Worm (Caenorhabditis elegans): ENCODE measurements around the gene taf-12.
"Not testable (repeated sequence)": the region's sequence is repeated elsewhere in the genome, so short reads cannot be mapped to it uniquely, and the experiment has no call there.

The taf-12 gene

DNA sequence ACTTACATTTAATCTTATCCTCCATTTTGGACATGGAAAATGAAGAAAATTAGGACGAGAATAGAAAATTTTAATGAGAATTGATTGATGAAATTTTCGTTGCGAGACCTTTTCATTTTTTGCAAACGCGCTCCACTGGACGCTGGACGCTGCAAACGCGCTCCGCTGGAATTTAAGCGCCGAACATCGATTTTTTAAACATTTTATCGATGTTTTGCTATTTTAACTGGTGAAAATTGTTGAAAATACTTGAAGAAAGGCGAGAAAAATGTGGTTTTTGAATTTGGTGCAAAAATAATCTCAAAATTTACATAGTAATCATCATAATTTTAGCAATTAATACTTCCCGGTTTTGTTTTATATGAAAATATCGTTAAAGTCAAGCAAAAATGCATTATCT lies 23.9 kb upstream of the taf-12 start, which contains the start of gene Y56A3A.41:
Gene Y56A3A.41, minus strand, starts transcription at position 101 of the 400 bp plus-strand sequence.
- TF ChIP-seq sea-1 (GFP tag; conservative IDR thresholded peaks at IDR 0.05) (no peak), flt-1 (GFP tag; IDR thresholded peaks at IDR 0.05) (no peak), F13C5.2 (tag; optimal IDR thresholded peaks at IDR 0.05) (no peak), scrt-1 (GFP tag; IDR thresholded peaks at IDR 0.05) (no peak), hmg-4 (GFP tag; optimal IDR thresholded peaks at IDR 0.05) (no peak), B0310.2 (tag; optimal IDR thresholded peaks at IDR 0.05) (no peak), ceh-36 (tag; optimal IDR thresholded peaks at IDR 0.05) (no peak), tra-4 (tag; optimal IDR thresholded peaks at IDR 0.05) (no peak), hnd-1 (tag; optimal IDR thresholded peaks at IDR 0.05) (no peak), hmbx-1 (tag; optimal IDR thresholded peaks at IDR 0.05) (no peak), pes-1 (GFP tag; IDR thresholded peaks at IDR 0.05) (no peak), tbx-11 (GFP tag; IDR thresholded peaks at IDR 0.05) (no peak), ceh-13 (GFP tag; optimal IDR thresholded peaks at IDR 0.05) (no peak), ama-1 (optimal IDR thresholded peaks at IDR 0.05) (no peak), tbx-37 (GFP tag; conservative IDR thresholded peaks at IDR 0.05) (no peak), aly-1 (tag; optimal IDR thresholded peaks at IDR 0.05) (no peak), ets-7 (tag; optimal IDR thresholded peaks at IDR 0.05) (no peak)

DNA sequence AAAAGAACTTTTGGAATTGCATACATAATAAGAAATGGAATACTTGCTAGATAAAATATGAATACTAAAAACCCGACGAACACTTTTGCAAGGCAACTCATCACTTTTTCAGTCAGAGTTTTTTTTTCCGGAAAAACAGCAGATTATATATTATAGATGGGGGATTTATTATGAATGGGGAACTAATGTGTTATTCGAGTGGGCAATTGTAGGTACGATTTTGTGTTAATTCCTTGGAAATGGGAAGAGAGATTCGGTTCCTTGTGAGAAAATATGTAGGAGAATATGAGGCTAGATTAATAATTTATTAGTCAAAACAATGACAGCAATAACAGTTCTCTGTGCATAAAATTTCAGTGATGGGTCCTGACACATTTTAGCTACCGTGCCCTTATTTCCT lies 22.3 kb upstream of the taf-12 start, which contains the start of gene faah-5:
Gene faah-5, minus strand, starts transcription at position 101 of the 400 bp plus-strand sequence.
- no peak for TF ChIP-seq pes-1 (GFP tag; IDR thresholded peaks at IDR 0.05)
- TF ChIP-seq hnd-1 (tag; optimal IDR thresholded peaks at IDR 0.05) = no peak

DNA sequence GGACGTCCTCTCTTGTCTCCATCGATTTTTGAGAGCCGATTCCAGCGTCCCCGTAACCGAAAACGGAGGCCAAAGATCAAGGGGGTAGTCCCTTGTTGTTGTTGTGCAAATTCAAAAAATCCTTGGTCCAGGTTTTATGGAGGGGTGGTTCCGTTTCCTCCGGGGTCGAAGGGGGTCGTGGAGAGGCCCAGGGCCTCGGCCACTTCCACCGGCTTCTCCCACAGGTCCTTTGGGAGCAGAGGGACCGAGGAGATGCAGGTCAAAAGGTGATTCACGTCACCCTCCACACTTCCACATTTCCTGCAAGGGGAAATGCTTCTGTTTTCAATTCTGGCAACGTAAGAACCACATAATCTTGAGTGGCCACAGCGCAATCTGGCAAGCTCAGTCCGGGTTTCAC lies 14.6 kb upstream of the taf-12 start, which contains the start of gene fbxb-22:
Gene fbxb-22, minus strand, starts transcription at position 61 of the 400 bp plus-strand sequence.
- TF ChIP-seq tra-4 (tag; optimal IDR thresholded peaks at IDR 0.05); tbx-37 (GFP tag; conservative IDR thresholded peaks at IDR 0.05); hmbx-1 (tag; optimal IDR thresholded peaks at IDR 0.05): not testable (repeated sequence)

DNA sequence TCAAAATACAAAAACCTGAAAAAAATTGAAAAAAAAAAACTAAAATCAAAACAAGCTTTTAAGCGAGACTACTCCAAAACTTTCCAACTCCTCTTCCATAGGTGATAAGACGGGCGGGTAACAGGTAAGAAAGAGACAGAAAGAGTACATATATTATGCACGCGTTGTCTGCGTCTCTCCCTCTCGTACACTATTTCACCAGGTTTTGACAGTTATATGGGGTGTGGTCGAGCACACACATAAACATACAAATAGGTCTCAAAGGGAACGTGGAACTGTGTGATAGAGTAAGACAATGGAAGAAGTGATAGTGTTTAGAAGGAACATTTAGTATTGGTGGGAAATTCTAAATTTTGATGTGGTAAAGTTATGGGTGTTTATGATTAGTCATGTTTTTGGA lies 12.5 kb upstream of the taf-12 start:
- TF ChIP-seq pes-1 (GFP tag; IDR thresholded peaks at IDR 0.05) = no peak
- TF ChIP-seq flt-1 (GFP tag; IDR thresholded peaks at IDR 0.05) = no peak
- TF ChIP-seq B0310.2 (tag; optimal IDR thresholded peaks at IDR 0.05) = no peak
- TF ChIP-seq ets-7 (tag; optimal IDR thresholded peaks at IDR 0.05) = no peak
- no peak for TF ChIP-seq tra-4 (tag; optimal IDR thresholded peaks at IDR 0.05)
- no peak for TF ChIP-seq scrt-1 (GFP tag; IDR thresholded peaks at IDR 0.05)
- no peak for TF ChIP-seq aly-1 (tag; optimal IDR thresholded peaks at IDR 0.05)
- no peak for TF ChIP-seq ama-1 (optimal IDR thresholded peaks at IDR 0.05)
- no peak for TF ChIP-seq F13C5.2 (tag; optimal IDR thresholded peaks at IDR 0.05)
- TF ChIP-seq hnd-1 (tag; optimal IDR thresholded peaks at IDR 0.05) = no peak
- no peak for TF ChIP-seq hmbx-1 (tag; optimal IDR thresholded peaks at IDR 0.05)
- TF ChIP-seq tbx-11 (GFP tag; IDR thresholded peaks at IDR 0.05) = no peak
- no peak for TF ChIP-seq ceh-13 (GFP tag; optimal IDR thresholded peaks at IDR 0.05)
- TF ChIP-seq hmg-4 (GFP tag; optimal IDR thresholded peaks at IDR 0.05) = no peak
- TF ChIP-seq sea-1 (GFP tag; conservative IDR thresholded peaks at IDR 0.05) = no peak
- TF ChIP-seq ceh-36 (tag; optimal IDR thresholded peaks at IDR 0.05) = no peak
- TF ChIP-seq tbx-37 (GFP tag; conservative IDR thresholded peaks at IDR 0.05) = no peak

DNA sequence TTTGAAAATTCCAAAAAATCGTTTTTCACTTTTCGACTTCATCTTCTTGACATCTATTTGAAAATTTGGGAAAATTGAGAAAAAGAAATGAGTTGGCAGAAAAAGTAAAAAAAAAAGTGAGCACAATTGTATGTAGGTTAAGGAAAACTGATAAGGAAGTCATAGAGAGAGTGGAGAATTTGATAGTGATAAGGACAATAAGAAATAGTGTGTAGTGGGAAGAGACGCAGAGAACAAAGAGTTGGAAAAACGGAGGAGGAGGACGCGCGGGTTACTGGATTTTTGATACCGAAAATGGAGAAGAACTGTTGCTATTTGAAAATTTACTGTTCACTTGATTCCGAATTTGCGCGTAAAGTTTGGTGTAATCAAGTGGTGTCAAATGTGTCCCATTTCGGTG lies 9.7 kb upstream of the taf-12 start, which contains the start of gene Y56A3A.6:
Gene Y56A3A.6, minus strand, starts transcription at position 53 of the 400 bp plus-strand sequence.
- TF ChIP-seq tbx-11 (GFP tag; IDR thresholded peaks at IDR 0.05) = no peak
- TF ChIP-seq F13C5.2 (tag; optimal IDR thresholded peaks at IDR 0.05) = no peak
- TF ChIP-seq ets-7 (tag; optimal IDR thresholded peaks at IDR 0.05) = no peak
- TF ChIP-seq B0310.2 (tag; optimal IDR thresholded peaks at IDR 0.05) = no peak
- TF ChIP-seq pes-1 (GFP tag; IDR thresholded peaks at IDR 0.05) = no peak
- TF ChIP-seq ceh-13 (GFP tag; optimal IDR thresholded peaks at IDR 0.05) = no peak
- no peak for TF ChIP-seq tbx-37 (GFP tag; conservative IDR thresholded peaks at IDR 0.05)
- no peak for TF ChIP-seq tra-4 (tag; optimal IDR thresholded peaks at IDR 0.05)
- TF ChIP-seq hnd-1 (tag; optimal IDR thresholded peaks at IDR 0.05) = no peak
- TF ChIP-seq hmbx-1 (tag; optimal IDR thresholded peaks at IDR 0.05) = no peak
- no peak for TF ChIP-seq ama-1 (optimal IDR thresholded peaks at IDR 0.05)
- no peak for TF ChIP-seq flt-1 (GFP tag; IDR thresholded peaks at IDR 0.05)
- TF ChIP-seq aly-1 (tag; optimal IDR thresholded peaks at IDR 0.05) = no peak
- TF ChIP-seq ceh-36 (tag; optimal IDR thresholded peaks at IDR 0.05) = no peak
- TF ChIP-seq hmg-4 (GFP tag; optimal IDR thresholded peaks at IDR 0.05) = no peak

DNA sequence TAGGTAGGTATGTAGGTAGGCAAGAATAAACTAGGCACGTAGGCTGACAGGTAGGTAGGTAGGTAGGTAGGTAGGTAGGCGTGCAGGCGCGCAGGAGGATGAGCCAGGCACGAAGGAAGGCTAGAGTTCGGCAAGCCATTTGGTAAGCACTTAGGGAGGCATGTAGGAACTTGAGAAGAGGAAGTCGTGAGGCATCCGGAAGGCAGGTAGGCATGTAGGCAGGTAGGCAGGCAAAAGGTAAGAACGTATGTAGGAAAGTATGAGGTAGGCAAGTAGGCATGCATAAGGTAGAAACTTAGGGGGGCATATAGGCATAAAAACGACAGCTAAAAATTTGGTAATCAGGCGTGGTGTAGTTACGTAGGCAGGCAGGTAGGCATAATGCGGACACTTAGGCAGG lies 7.0 kb upstream of the taf-12 start:
- TF ChIP-seq B0310.2 (tag; optimal IDR thresholded peaks at IDR 0.05) (no peak), tbx-11 (GFP tag; IDR thresholded peaks at IDR 0.05) (no peak), ceh-36 (tag; optimal IDR thresholded peaks at IDR 0.05) (no peak), scrt-1 (GFP tag; IDR thresholded peaks at IDR 0.05) (no peak), F13C5.2 (tag; optimal IDR thresholded peaks at IDR 0.05) (no peak), ets-7 (tag; optimal IDR thresholded peaks at IDR 0.05) (no peak), aly-1 (tag; optimal IDR thresholded peaks at IDR 0.05) (no peak), pes-1 (GFP tag; IDR thresholded peaks at IDR 0.05) (no peak), hnd-1 (tag; optimal IDR thresholded peaks at IDR 0.05) (no peak), tra-4 (tag; optimal IDR thresholded peaks at IDR 0.05) (no peak), flt-1 (GFP tag; IDR thresholded peaks at IDR 0.05) (no peak), ama-1 (optimal IDR thresholded peaks at IDR 0.05) (no peak), tbx-37 (GFP tag; conservative IDR thresholded peaks at IDR 0.05) (no peak), hmg-4 (GFP tag; optimal IDR thresholded peaks at IDR 0.05) (no peak), hmbx-1 (tag; optimal IDR thresholded peaks at IDR 0.05) (no peak), sea-1 (GFP tag; conservative IDR thresholded peaks at IDR 0.05) (no peak), ceh-13 (GFP tag; optimal IDR thresholded peaks at IDR 0.05) (no peak)

DNA sequence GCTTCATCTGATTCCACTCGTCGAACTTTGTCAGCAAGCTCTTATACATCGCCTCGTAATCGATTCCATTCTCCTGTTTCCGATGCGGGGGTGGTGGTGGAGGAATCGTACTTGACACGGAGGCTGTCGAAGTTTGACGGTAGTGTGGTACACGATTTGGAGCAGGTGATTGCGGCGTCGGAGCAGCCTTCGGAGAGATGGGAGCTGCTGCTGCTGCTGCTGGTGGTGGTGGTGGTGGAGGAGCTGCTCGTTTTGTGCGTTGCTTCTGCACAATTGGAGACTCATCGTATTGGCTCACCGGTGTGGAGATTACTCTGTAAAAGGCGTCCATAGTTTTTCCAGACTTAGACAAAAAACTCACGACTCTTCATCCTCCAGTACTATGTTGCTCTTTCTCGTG lies 5.2 kb upstream of the taf-12 start:
- TF ChIP-seq sea-1 (GFP tag; conservative IDR thresholded peaks at IDR 0.05) (no peak), pes-1 (GFP tag; IDR thresholded peaks at IDR 0.05) (no peak), tra-4 (tag; optimal IDR thresholded peaks at IDR 0.05) (no peak), hnd-1 (tag; optimal IDR thresholded peaks at IDR 0.05) (no peak), tbx-11 (GFP tag; IDR thresholded peaks at IDR 0.05) (no peak), ceh-13 (GFP tag; optimal IDR thresholded peaks at IDR 0.05) (no peak), tbx-37 (GFP tag; conservative IDR thresholded peaks at IDR 0.05) (no peak), ceh-36 (tag; optimal IDR thresholded peaks at IDR 0.05) (no peak)
